Worm (Caenorhabditis elegans) whole organism, midembryonic: ENCODE measurements around the gene Y22D7AR.7.

ENCODE experiments used
- flt-1 ChIP-seq: fragments of 200-800 bp; sonication (Bioruptor generic); IDR thresholded peaks from 2 replicates; pipeline ENCODE4 v1.3.6; 2022; ENCODE audit warnings: missing genetic modification characterization, missing compliant biosample characterization
- med-1 ChIP-seq: sonication (generic microtip); optimal IDR thresholded peaks from 2 replicates; lab custom pipeline; 2017; ENCODE audit warnings: missing genetic modification characterization, mild to moderate bottlenecking, missing compliant biosample characterization, antibody characterized with exemption, missing genetic modification reagents; ENCODE audit not compliant: insufficient read depth

DNA sequence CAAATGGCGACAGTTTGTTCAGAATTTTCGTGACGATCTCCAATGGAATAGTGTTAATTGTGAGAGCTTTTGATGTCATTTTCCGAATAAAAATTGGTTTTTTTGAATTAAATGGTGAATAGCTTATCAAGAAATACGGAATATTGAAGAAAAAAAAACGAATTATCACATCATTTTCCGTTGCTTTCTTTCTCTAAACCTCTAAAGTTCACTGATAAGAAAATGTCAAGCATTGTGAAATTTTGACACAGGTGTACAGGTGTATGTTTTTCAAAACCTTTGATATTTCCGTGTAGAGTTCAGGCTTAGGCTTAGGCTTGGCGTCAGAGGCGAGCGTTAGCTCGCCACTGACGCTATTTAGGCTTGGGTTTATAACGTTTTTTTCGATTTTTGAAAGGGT lies 10.9 kb upstream of the Y22D7AR.7 start, which contains the start of gene fbxa-74:
- TF ChIP-seq med-1 (GFP tag; lab: Kevin White, UChicago) (no peak), flt-1 (GFP tag; lab: Robert Waterston, UW) (no peak)
